Worm (Caenorhabditis elegans): ENCODE measurements around the gene F58F12.12.

F58F12.12 gene

ce11 chrII:6335358-6335757 is 45.6 kb upstream of the F58F12.12 start, which contains the start of gene C32D5.14:
Gene C32D5.14, plus strand, starts transcription at chrII:6335488.
- TF ChIP-seq efl-1 (optimal IDR thresholded peaks at IDR 0.05) (no peak), efl-1 (GFP tag; optimal IDR thresholded peaks at IDR 0.05 in 1 of 2) (peak in 1 of 2 experiments; percentile 88), pqm-1 (tag; optimal IDR thresholded peaks at IDR 0.05) (peak; percentile 41), dsc-1 (tag; optimal IDR thresholded peaks at IDR 0.05) (peak; percentile 31), pax-3 (tag; optimal IDR thresholded peaks at IDR 0.05) (peak; percentile 35), nhr-47 (tag; optimal IDR thresholded peaks at IDR 0.05) (peak; percentile 15), mef-2 (tag; optimal IDR thresholded peaks at IDR 0.05) (no peak), fkh-8 (tag; optimal IDR thresholded peaks at IDR 0.05) (peak; percentile 89), nhr-71 (tag; optimal IDR thresholded peaks at IDR 0.05) (peak; percentile 46), nhr-11 (tag; optimal IDR thresholded peaks at IDR 0.05) (peak; percentile 6), elt-2 (tag; optimal IDR thresholded peaks at IDR 0.05) (peak; percentile 17), tlp-1 (tag; optimal IDR thresholded peaks at IDR 0.05) (no peak)

ce11 chrII:6339511-6339910 is 41.5 kb upstream of the F58F12.12 start:
- TF ChIP-seq fkh-8 (tag; optimal IDR thresholded peaks at IDR 0.05), result no peak
- TF ChIP-seq skn-1 (tag; optimal IDR thresholded peaks at IDR 0.05), result no peak
- TF ChIP-seq sptf-1 (tag; optimal IDR thresholded peaks at IDR 0.05), result no peak
- TF ChIP-seq lin-35 (GFP tag; optimal IDR thresholded peaks at IDR 0.05), result peak in 1 of 2 experiments; percentile 6
- TF ChIP-seq nhr-19 (GFP tag; conservative IDR thresholded peaks at IDR 0.05), result no peak
- TF ChIP-seq egl-13 (tag; optimal IDR thresholded peaks at IDR 0.05), result no peak
- no peak for TF ChIP-seq nhr-90 (tag; optimal IDR thresholded peaks at IDR 0.05; ENCODE audit: poor library complexity)
- no peak for TF ChIP-seq snpc-4 (tag; optimal IDR thresholded peaks at IDR 0.05)
- peak; percentile 57 for TF ChIP-seq elt-2 (tag; optimal IDR thresholded peaks at IDR 0.05)
- TF ChIP-seq ceh-8 (GFP tag; optimal IDR thresholded peaks at IDR 0.05), result no peak
- no peak for TF ChIP-seq jun-1 (tag; optimal IDR thresholded peaks at IDR 0.05)
- TF ChIP-seq ets-5 (GFP tag; IDR thresholded peaks at IDR 0.05), result no peak
- TF ChIP-seq swsn-7 (tag; optimal IDR thresholded peaks at IDR 0.05), result no peak
- TF ChIP-seq lin-14 (GFP tag; optimal IDR thresholded peaks at IDR 0.05), result no peak
- TF ChIP-seq alr-1 (tag; optimal IDR thresholded peaks at IDR 0.05; ENCODE audit: borderline replicate concordance), result no peak
- TF ChIP-seq nhr-85 (tag), result no peak

- TF ChIP-seq vab-15 (tag; optimal IDR thresholded peaks at IDR 0.05) (no peak), lin-13 (GFP tag; optimal IDR thresholded peaks at IDR 0.05) (no peak), ztf-11 (tag; optimal IDR thresholded peaks at IDR 0.05) (no peak), snpc-4 (tag; optimal IDR thresholded peaks at IDR 0.05) (no peak), unc-130 (tag; optimal IDR thresholded peaks at IDR 0.05) (no peak), ceh-8 (GFP tag; optimal IDR thresholded peaks at IDR 0.05) (no peak), fkh-8 (tag; optimal IDR thresholded peaks at IDR 0.05) (no peak), jun-1 (tag; optimal IDR thresholded peaks at IDR 0.05) (no peak), ceh-82 (tag; optimal IDR thresholded peaks at IDR 0.05) (no peak), ces-1 (GFP tag; optimal IDR thresholded peaks at IDR 0.05) (no peak), hlh-4 (tag; optimal IDR thresholded peaks at IDR 0.05) (no peak), ets-5 (GFP tag; IDR thresholded peaks at IDR 0.05) (no peak), grh-1 (GFP tag; IDR thresholded peaks at IDR 0.05) (no peak), F16B12.6 (tag; optimal IDR thresholded peaks at IDR 0.05) (no peak), lin-35 (GFP tag; optimal IDR thresholded peaks at IDR 0.05) (no peak), lir-3 (tag; optimal IDR thresholded peaks at IDR 0.05; ENCODE audit: poor library complexity) (no peak)
Observed at ce11 chrII:6339948-6340347, 41.0 kb upstream of the F58F12.12 start, which contains the start of gene C32D5.7. Gene C32D5.7, minus strand, starts transcription at chrII:6340048.

ce11 chrII:6341076-6341475 is 39.9 kb upstream of the F58F12.12 start:
- peak; percentile 79 for TF ChIP-seq blmp-1 (tag; optimal IDR thresholded peaks at IDR 0.05)
- TF ChIP-seq lin-15B (tag; optimal IDR thresholded peaks at IDR 0.05), result no peak
- TF ChIP-seq ztf-11 (tag; optimal IDR thresholded peaks at IDR 0.05), result no peak
- no peak for TF ChIP-seq elt-3 (tag; optimal IDR thresholded peaks at IDR 0.05)
- no peak for TF ChIP-seq xbp-1 (tag; optimal IDR thresholded peaks at IDR 0.05)
- peak; percentile 18 for TF ChIP-seq lin-14 (GFP tag; optimal IDR thresholded peaks at IDR 0.05)
- peak; percentile 14 for TF ChIP-seq nhr-85 (tag)
- no peak for TF ChIP-seq mep-1 (tag; optimal IDR thresholded peaks at IDR 0.05)
